Worm (Caenorhabditis elegans) whole organism, L3 larva: ENCODE data around the gene lido-1.

ENCODE experiments used
- R02D3.7 ChIP-seq: fragments of 150-350 bp; optimal IDR thresholded peaks from 2 replicates; lab custom pipeline; 2014; ENCODE audit warnings: missing biosample characterization, missing genetic modification characterization
- daf-12 ChIP-seq: fragments of 150-350 bp; optimal IDR thresholded peaks from 2 replicates; lab custom pipeline; 2014; ENCODE audit warnings: missing biosample characterization, missing genetic modification reagents, missing genetic modification characterization
- fkh-10 ChIP-seq: sonication (generic microtip); optimal IDR thresholded peaks from 2 replicates; lab custom pipeline; 2017; ENCODE audit warnings: missing biosample characterization, missing genetic modification reagents, missing genetic modification characterization
- fkh-2 ChIP-seq: fragments of 150-350 bp; optimal IDR thresholded peaks from 2 replicates; lab custom pipeline; 2014; ENCODE audit warnings: missing biosample characterization, missing genetic modification reagents, missing genetic modification characterization
- jun-1 ChIP-seq: fragments of 150-350 bp; optimal IDR thresholded peaks from 2 replicates; lab custom pipeline; 2014; ENCODE audit warnings: missing biosample characterization, missing genetic modification reagents, missing genetic modification characterization
- lin-15B ChIP-seq: fragments of 150-350 bp; optimal IDR thresholded peaks from 2 replicates; lab custom pipeline; 2014; ENCODE audit warnings: missing biosample characterization, missing genetic modification characterization
- nhr-11 ChIP-seq: fragments of 150-350 bp; optimal IDR thresholded peaks from 2 replicates; lab custom pipeline; 2014; ENCODE audit warnings: missing biosample characterization, missing genetic modification characterization
- nhr-28 ChIP-seq: fragments of 150-350 bp; optimal IDR thresholded peaks from 2 replicates; lab custom pipeline; 2014; ENCODE audit warnings: missing biosample characterization, missing genetic modification characterization
- pha-4 ChIP-seq: fragments of 150-350 bp; optimal IDR thresholded peaks from 2 replicates; lab custom pipeline; 2014; ENCODE audit warnings: missing biosample characterization, missing genetic modification reagents, missing genetic modification characterization
- pqm-1 ChIP-seq: fragments of 150-350 bp; optimal IDR thresholded peaks from 2 replicates; lab custom pipeline; 2017; ENCODE audit warnings: missing biosample characterization, missing genetic modification characterization, inconsistent platforms
- skn-1 ChIP-seq: fragments of 150-350 bp; optimal IDR thresholded peaks from 2 replicates; lab custom pipeline; 2014; ENCODE audit warnings: missing biosample characterization, missing genetic modification characterization
- snpc-4 ChIP-seq: fragments of 150-350 bp; optimal IDR thresholded peaks from 2 replicates; lab custom pipeline; 2014; ENCODE audit warnings: missing biosample characterization, missing genetic modification characterization
- ztf-11 ChIP-seq: fragments of 150-350 bp; optimal IDR thresholded peaks from 2 replicates; lab custom pipeline; 2014; ENCODE audit warnings: missing biosample characterization, missing genetic modification characterization

ce11 chrX:17138060-17138557, 41.8 kb upstream of the lido-1 start, which contains the start of gene cnp-3:
- TF ChIP-seq pqm-1 (tag; lab: Kevin White, UChicago) (peak; percentile 56), ztf-11 (tag; lab: Kevin White, UChicago) (no peak), pha-4 (tag; lab: Kevin White, UChicago) (no peak), R02D3.7 (tag; lab: Kevin White, UChicago) (no peak), jun-1 (tag; lab: Kevin White, UChicago) (no peak), lin-15B (tag; lab: Kevin White, UChicago) (no peak), skn-1 (tag; lab: Kevin White, UChicago) (peak; percentile 75), fkh-10 (GFP tag; lab: Kevin White, UChicago) (no peak), daf-12 (tag; lab: Kevin White, UChicago) (no peak), fkh-2 (tag; lab: Kevin White, UChicago) (no peak), nhr-28 (tag; lab: Kevin White, UChicago) (no peak), snpc-4 (tag; lab: Kevin White, UChicago) (no peak), nhr-11 (tag; lab: Kevin White, UChicago) (no peak)
